Fruit fly (Drosophila melanogaster): ENCODE measurements around the gene CG32645.

dm6 chrX:13101817-13102216 is 37.2 kb upstream of the CG32645 start:
- TF ChIP-seq CTCF (optimal IDR thresholded peaks at IDR 0.05) (no peak), CG8478 (optimal IDR thresholded peaks at IDR 0.05) (no peak)

Measured in S2 (cell line).